Worm (Caenorhabditis elegans) whole organism, L4/young adult: ENCODE results near the gene mppb-1.

ENCODE experiments used
- W03F9.2 ChIP-seq: fragments of 150-350 bp; optimal IDR thresholded peaks from 2 replicates; lab custom pipeline; 2014; ENCODE audit warnings: missing biosample characterization, missing genetic modification characterization
- dao-5 ChIP-seq: sonication (generic microtip); optimal IDR thresholded peaks from 2 replicates; lab custom pipeline; 2016; ENCODE audit warnings: missing genotype, missing genetic modification characterization, moderate library complexity, missing compliant biosample characterization
- him-1 ChIP-seq: sonication (generic microtip); optimal IDR thresholded peaks from 2 replicates; lab custom pipeline; 2016; ENCODE audit warnings: missing genotype, missing genetic modification reagents, missing genetic modification characterization, missing compliant biosample characterization

Gene mppb-1

DNA sequence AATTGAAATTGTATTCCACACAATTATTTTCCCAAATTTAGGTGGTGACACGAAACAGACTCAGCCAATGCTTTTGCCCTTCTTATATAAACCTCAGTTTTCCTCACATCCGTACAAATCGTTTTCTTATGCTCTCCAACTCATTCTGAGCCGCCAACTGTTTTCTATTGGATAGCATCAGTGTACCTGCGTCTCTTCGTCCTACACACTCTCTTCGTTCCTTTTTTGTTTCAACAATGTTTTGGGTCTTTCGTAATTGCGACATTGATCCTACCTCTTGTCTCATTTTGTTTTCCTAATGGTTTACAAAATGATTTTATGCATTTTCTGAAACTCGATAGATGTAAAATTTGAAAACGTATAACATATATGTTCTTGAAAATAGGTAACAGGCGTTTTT lies 4.9 kb downstream of the mppb-1 start:
- TF ChIP-seq him-1 (tag; lab: Kevin White, UChicago), result no peak
- TF ChIP-seq dao-5 (tag; lab: Kevin White, UChicago), result no peak
- TF ChIP-seq W03F9.2 (tag; lab: Kevin White, UChicago), result no peak

DNA sequence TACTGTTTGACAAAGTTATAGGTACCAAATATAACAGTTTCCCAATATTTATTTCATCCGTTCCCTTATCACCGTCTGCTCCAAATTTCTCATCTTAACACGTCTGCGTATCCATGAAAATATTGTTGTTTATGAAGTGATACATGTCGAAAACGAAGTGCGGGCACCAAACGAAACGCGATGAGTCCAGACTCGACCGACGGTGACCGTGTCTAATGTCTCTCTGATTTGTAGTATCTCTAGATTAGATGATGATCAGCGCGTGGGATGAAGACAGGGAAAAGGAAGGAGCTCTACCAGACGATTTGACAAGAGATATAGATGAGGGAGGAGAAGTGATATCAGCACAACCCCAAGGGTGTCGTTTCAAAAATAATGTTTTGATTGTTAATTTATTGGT lies 5.7 kb downstream of the mppb-1 start:
- no peak for TF ChIP-seq him-1 (tag; lab: Kevin White, UChicago)
- TF ChIP-seq W03F9.2 (tag; lab: Kevin White, UChicago), result no peak
- TF ChIP-seq dao-5 (tag; lab: Kevin White, UChicago), result no peak

DNA sequence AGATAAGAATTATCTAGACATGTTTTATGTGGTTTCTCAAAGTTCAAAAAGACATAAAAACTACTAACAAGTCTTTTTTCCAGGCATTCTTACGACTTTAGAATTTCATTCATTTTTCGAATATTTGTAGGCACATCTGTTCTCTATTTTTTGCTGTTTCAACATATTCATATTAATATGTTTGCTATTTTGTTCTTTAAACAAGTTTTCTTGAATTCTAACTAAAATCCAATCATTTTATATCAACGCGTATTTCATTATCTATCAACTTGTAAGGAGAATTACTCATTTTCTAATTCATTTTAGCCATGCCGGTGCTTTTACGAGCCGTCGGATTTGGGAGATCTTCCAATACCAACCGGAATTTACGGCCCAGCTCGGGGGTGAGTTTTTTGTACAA lies 7.6 kb downstream of the mppb-1 start, which contains the start of gene twk-8:
TSS of gene twk-8 (plus strand) at position 301 of the 400 bp plus-strand sequence.
- TF ChIP-seq dao-5 (tag; lab: Kevin White, UChicago) (no peak), him-1 (tag; lab: Kevin White, UChicago) (no peak), W03F9.2 (tag; lab: Kevin White, UChicago) (no peak)

DNA sequence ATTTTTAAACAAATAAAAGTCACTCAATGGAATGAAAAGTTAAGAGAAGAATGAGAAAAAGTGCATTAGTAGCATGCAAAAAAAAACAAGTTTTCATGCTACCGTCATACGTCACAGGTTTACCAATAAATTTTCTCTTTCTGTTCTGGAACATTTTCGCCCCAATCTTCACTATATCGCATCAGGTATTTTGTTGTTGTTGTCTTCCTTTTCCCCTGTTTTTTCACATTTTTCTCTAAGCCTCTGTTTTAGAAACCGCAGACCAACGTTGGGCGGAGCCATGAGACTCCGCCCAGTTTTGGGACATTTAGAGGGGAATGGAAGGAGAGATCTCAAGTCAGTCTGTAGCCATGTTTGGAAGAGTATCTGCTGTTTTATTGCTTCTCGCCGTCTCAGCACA lies 13.8 kb downstream of the mppb-1 start, which contains the start of gene msa-1:
TSS of gene msa-1 (plus strand) at position 301 of the 400 bp plus-strand sequence.
- no peak for TF ChIP-seq him-1 (tag; lab: Kevin White, UChicago)

DNA sequence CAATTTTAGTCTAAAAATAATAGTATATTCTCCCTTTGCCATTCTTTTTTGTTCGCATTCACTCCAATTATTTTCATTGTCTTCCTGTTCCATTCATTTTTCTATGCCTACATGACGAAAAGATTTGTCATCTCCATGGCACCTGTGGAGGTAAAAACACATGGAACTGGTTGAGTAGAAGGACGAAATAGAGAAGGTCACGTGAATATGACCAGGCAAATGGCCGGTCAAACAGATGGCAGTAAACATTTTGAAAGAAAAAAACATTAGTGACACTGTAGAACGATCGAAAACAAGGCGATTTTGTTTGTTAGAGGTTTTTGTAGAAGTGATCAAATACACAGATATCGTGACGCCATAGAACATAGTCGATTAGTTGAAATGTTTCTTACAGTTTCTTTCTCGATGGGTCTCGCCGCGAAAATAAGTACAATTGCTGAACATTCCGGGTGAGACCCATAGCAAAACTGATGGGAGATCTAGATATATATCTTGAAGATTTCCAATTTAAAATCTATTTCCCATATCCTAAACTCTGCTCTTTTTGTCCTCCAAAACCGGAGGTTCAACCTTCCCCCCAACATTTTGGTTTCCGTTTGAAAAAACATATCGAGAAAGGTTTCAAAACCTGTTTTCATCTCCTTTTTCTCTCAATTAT lies 16.2 kb downstream of the mppb-1 start:
- TF ChIP-seq W03F9.2 (tag; lab: Kevin White, UChicago) (no peak), him-1 (tag; lab: Kevin White, UChicago) (no peak), dao-5 (tag; lab: Kevin White, UChicago) (no peak)

ce11 chrIV:9092011-9092410 lies 17.5 kb downstream of the mppb-1 start:
- TF ChIP-seq W03F9.2 (tag; lab: Kevin White, UChicago) (no peak), him-1 (tag; lab: Kevin White, UChicago) (peak; percentile 17), dao-5 (tag; lab: Kevin White, UChicago) (no peak)

DNA sequence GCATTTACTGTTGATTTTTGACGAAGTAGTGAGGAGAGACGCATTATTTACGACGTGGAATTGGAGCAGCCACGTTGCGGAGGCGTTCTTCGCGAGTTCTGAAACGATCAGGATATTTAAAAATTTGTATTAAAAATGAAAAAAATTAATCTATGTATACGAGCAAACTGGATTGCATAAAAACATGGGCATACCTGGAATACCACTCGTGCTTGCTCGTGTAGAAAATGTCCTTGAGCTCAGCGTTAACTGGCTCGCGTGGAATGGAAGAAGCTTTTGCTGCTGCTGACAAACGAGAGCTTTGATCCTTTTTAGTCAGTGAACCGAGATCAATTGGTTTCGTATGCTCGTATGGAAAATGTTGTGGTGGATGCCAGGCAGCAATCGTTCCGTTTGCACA lies 19.5 kb downstream of the mppb-1 start, which contains the start of gene lpl-1:
TSS of gene lpl-1 (minus strand) at position 101 of the 400 bp plus-strand sequence.
- TF ChIP-seq him-1 (tag; lab: Kevin White, UChicago) (no peak), W03F9.2 (tag; lab: Kevin White, UChicago) (no peak), dao-5 (tag; lab: Kevin White, UChicago) (no peak)

ce11 chrIV:9094356-9094755 lies 19.9 kb downstream of the mppb-1 start, which contains the start of gene mrpl-42:
Gene mrpl-42, minus strand, starts transcription at chrIV:9094456.
- no peak for TF ChIP-seq him-1 (tag; lab: Kevin White, UChicago)
- TF ChIP-seq W03F9.2 (tag; lab: Kevin White, UChicago), result no peak
- TF ChIP-seq dao-5 (tag; lab: Kevin White, UChicago), result no peak

ce11 chrIV:9095553-9095952 lies 21.1 kb downstream of the mppb-1 start, which contains the start of gene icln-1:
Gene icln-1, minus strand, starts transcription at chrIV:9095653.
- no peak for TF ChIP-seq dao-5 (tag; lab: Kevin White, UChicago)

ce11 chrIV:9096160-9096879 lies 21.8 kb downstream of the mppb-1 start, which contains the start of the genes znf-706 and cpna-3:
Gene znf-706, minus strand, starts transcription at chrIV:9096231.
Gene cpna-3, plus strand, starts transcription at chrIV:9096842.
- no peak for TF ChIP-seq dao-5 (tag; lab: Kevin White, UChicago)
- peak; percentile 52 for TF ChIP-seq W03F9.2 (tag; lab: Kevin White, UChicago)

DNA sequence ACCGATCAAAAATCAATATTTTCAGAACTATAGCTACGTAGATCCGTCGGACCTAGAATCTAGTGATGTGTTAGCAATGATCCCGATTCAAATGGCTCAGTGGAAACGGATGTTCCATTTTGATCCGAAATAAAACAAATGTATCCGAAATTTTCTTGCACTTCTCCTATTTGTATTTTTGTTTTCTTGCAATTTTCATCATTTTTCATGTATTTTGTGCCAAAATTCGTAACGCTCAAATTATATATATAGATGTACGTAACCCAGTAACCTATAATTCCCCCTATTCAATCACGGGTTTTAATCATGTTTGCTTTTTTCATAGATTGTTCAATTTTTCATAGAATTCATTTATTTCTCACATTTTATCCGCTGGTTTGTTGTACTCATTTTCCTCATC lies 24.5 kb downstream of the mppb-1 start, which contains the start of gene gldi-10:
TSS of gene gldi-10 (plus strand) at position 301 of the 400 bp plus-strand sequence.
- no peak for TF ChIP-seq dao-5 (tag; lab: Kevin White, UChicago)
- no peak for TF ChIP-seq him-1 (tag; lab: Kevin White, UChicago)
- TF ChIP-seq W03F9.2 (tag; lab: Kevin White, UChicago), result no peak

- no peak for TF ChIP-seq dao-5 (tag; lab: Kevin White, UChicago)
- no peak for TF ChIP-seq W03F9.2 (tag; lab: Kevin White, UChicago)
- no peak for TF ChIP-seq him-1 (tag; lab: Kevin White, UChicago)
Measured at ce11 chrIV:9100835-9101234, 26.4 kb downstream of the mppb-1 start.
